Worm (Caenorhabditis elegans) whole organism, early embryonic: ENCODE results near the gene R193.2.

ENCODE experiments used
- B0310.2 ChIP-seq: sonication (generic microtip); optimal IDR thresholded peaks from 2 replicates; lab custom pipeline; 2016; ENCODE audit warnings: mild to moderate bottlenecking, missing genetic modification characterization, missing compliant biosample characterization
- F13C5.2 ChIP-seq: sonication (generic microtip); optimal IDR thresholded peaks from 2 replicates; lab custom pipeline; 2017; ENCODE audit warnings: mild to moderate bottlenecking, missing genetic modification characterization, inconsistent platforms, missing compliant biosample characterization
- aly-1 ChIP-seq: sonication (generic microtip); optimal IDR thresholded peaks from 2 replicates; lab custom pipeline; 2016; ENCODE audit warnings: missing genetic modification characterization, missing compliant biosample characterization
- ama-1 ChIP-seq: fragments of 150-350 bp; optimal IDR thresholded peaks from 2 replicates; lab custom pipeline; 2014
- ceh-13 ChIP-seq: fragments of 200-800 bp; sonication (Bioruptor generic); optimal IDR thresholded peaks from 2 replicates; lab custom pipeline; 2018; ENCODE audit warnings: mild to moderate bottlenecking, missing genetic modification characterization, missing compliant biosample characterization
- ceh-36 ChIP-seq: sonication (generic microtip); optimal IDR thresholded peaks from 2 replicates; lab custom pipeline; 2016; ENCODE audit warnings: missing genetic modification characterization, inconsistent platforms, missing compliant biosample characterization
- ets-7 ChIP-seq: sonication (generic microtip); optimal IDR thresholded peaks from 2 replicates; lab custom pipeline; 2016; ENCODE audit warnings: missing genotype, missing genetic modification characterization, missing compliant biosample characterization
- flt-1 ChIP-seq: fragments of 200-800 bp; sonication (Bioruptor generic); IDR thresholded peaks from 2 replicates; pipeline ENCODE4 v1.3.6; 2022; ENCODE audit warnings: missing genetic modification characterization, missing compliant biosample characterization
- hmbx-1 ChIP-seq: sonication (generic microtip); optimal IDR thresholded peaks from 2 replicates; lab custom pipeline; 2016; ENCODE audit warnings: mild to moderate bottlenecking, missing genetic modification characterization, missing compliant biosample characterization
- hmg-4 ChIP-seq: fragments of 200-800 bp; sonication (Bioruptor generic); optimal IDR thresholded peaks from 2 replicates; lab custom pipeline; 2018; ENCODE audit warnings: mild to moderate bottlenecking, missing genetic modification characterization, missing compliant biosample characterization
- hnd-1 ChIP-seq: sonication (generic microtip); optimal IDR thresholded peaks from 2 replicates; lab custom pipeline; 2016; ENCODE audit warnings: missing genetic modification characterization, missing compliant biosample characterization
- pes-1 ChIP-seq: fragments of 200-800 bp; sonication (Bioruptor generic); IDR thresholded peaks from 2 replicates; pipeline ENCODE4 v1.3.6; 2022; ENCODE audit warnings: missing genetic modification reagents, missing genetic modification characterization, missing compliant biosample characterization
- scrt-1 ChIP-seq: fragments of 200-800 bp; sonication (Bioruptor generic); IDR thresholded peaks from 2 replicates; pipeline ENCODE4 v1.3.6; 2022; ENCODE audit warnings: missing genetic modification characterization, missing compliant biosample characterization
- sea-1 ChIP-seq: fragments of 200-800 bp; sonication (Bioruptor generic); conservative IDR thresholded peaks from 2 replicates; pipeline ENCODE4 v1.3.6; 2022; ENCODE audit warnings: missing genetic modification characterization, missing compliant biosample characterization
- tbx-11 ChIP-seq: fragments of 200-800 bp; sonication (Bioruptor generic); IDR thresholded peaks from 2 replicates; pipeline ENCODE4 v1.3.6; 2022; ENCODE audit warnings: missing genetic modification characterization, missing compliant biosample characterization
- tbx-37 ChIP-seq: fragments of 200-800 bp; sonication (Bioruptor generic); conservative IDR thresholded peaks from 2 replicates; pipeline ENCODE4 v1.3.6; 2022; ENCODE audit warnings: missing genetic modification reagents, missing genetic modification characterization, missing compliant biosample characterization
- tra-4 ChIP-seq: sonication (generic microtip); optimal IDR thresholded peaks from 2 replicates; lab custom pipeline; 2017; ENCODE audit warnings: missing genetic modification characterization, missing compliant biosample characterization

The R193.2 gene

ce11 chrX:1117252-1117651, 31.1 kb downstream of the R193.2 start:
- no peak for TF ChIP-seq tra-4 (tag; lab: Kevin White, UChicago)
- TF ChIP-seq pes-1, result no peak
- no peak for TF ChIP-seq ceh-13 (GFP tag; lab: Kevin White, UChicago)
- no peak for TF ChIP-seq F13C5.2
- TF ChIP-seq scrt-1, result no peak
- no peak for TF ChIP-seq ceh-36 (tag; lab: Kevin White, UChicago)
- TF ChIP-seq flt-1 (GFP tag; lab: Robert Waterston, UW), result no peak
- TF ChIP-seq aly-1 (tag; lab: Kevin White, UChicago), result no peak
- TF ChIP-seq sea-1 (GFP tag; lab: Robert Waterston, UW), result no peak
- TF ChIP-seq tbx-11 (GFP tag; lab: Robert Waterston, UW), result no peak
- TF ChIP-seq hmbx-1 (tag; lab: Kevin White, UChicago), result no peak

- TF ChIP-seq sea-1 (GFP tag; lab: Robert Waterston, UW) (no peak), F13C5.2 (no peak), hmbx-1 (tag; lab: Kevin White, UChicago) (no peak)
Measured at ce11 chrX:1115207-1115606, 33.2 kb downstream of the R193.2 start.

ce11 chrX:1111603-1112002, 36.8 kb downstream of the R193.2 start, which contains the start of gene C05D9.3:
Gene C05D9.3 (plus strand): TSS chrX:1111903.
- TF ChIP-seq hnd-1 (tag; lab: Kevin White, UChicago), result no peak
- TF ChIP-seq ceh-36 (tag; lab: Kevin White, UChicago), result no peak
- no peak for TF ChIP-seq pes-1
- no peak for TF ChIP-seq F13C5.2
- no peak for TF ChIP-seq hmbx-1 (tag; lab: Kevin White, UChicago)
- no peak for TF ChIP-seq tbx-37
- TF ChIP-seq sea-1 (GFP tag; lab: Robert Waterston, UW), result no peak

- TF ChIP-seq B0310.2, result no peak
- TF ChIP-seq hnd-1 (tag; lab: Kevin White, UChicago), result no peak
- TF ChIP-seq scrt-1, result no peak
- TF ChIP-seq F13C5.2, result no peak
- no peak for TF ChIP-seq hmg-4 (GFP tag; lab: Kevin White, UChicago)
- no peak for TF ChIP-seq tra-4 (tag; lab: Kevin White, UChicago)
- no peak for TF ChIP-seq ceh-36 (tag; lab: Kevin White, UChicago)
- TF ChIP-seq ceh-13 (GFP tag; lab: Kevin White, UChicago), result no peak
- TF ChIP-seq aly-1 (tag; lab: Kevin White, UChicago), result no peak
- no peak for TF ChIP-seq ama-1
- no peak for TF ChIP-seq tbx-37
- no peak for TF ChIP-seq sea-1 (GFP tag; lab: Robert Waterston, UW)
- TF ChIP-seq pes-1, result no peak
Measured at ce11 chrX:1110723-1111122, 37.7 kb downstream of the R193.2 start.

- TF ChIP-seq sea-1 (GFP tag; lab: Robert Waterston, UW), result no peak
- TF ChIP-seq ceh-36 (tag; lab: Kevin White, UChicago), result no peak
Measured at ce11 chrX:1108874-1109273, 39.5 kb downstream of the R193.2 start.

- TF ChIP-seq aly-1 (tag; lab: Kevin White, UChicago) (no peak), pes-1 (no peak), sea-1 (GFP tag; lab: Robert Waterston, UW) (no peak), flt-1 (GFP tag; lab: Robert Waterston, UW) (no peak), tbx-11 (GFP tag; lab: Robert Waterston, UW) (no peak), ama-1 (no peak), ceh-13 (GFP tag; lab: Kevin White, UChicago) (no peak), hmg-4 (GFP tag; lab: Kevin White, UChicago) (no peak), F13C5.2 (no peak), hnd-1 (tag; lab: Kevin White, UChicago) (no peak), ets-7 (tag; lab: Kevin White, UChicago) (no peak), tra-4 (tag; lab: Kevin White, UChicago) (no peak), scrt-1 (no peak), tbx-37 (no peak), B0310.2 (no peak), ceh-36 (tag; lab: Kevin White, UChicago) (no peak)
Measured at ce11 chrX:1107758-1108157, 40.6 kb downstream of the R193.2 start, which contains the start of gene C05D9.4. Gene C05D9.4 (plus strand): TSS chrX:1108058.

- TF ChIP-seq F13C5.2, result peak; percentile 71
- no peak for TF ChIP-seq tbx-11 (GFP tag; lab: Robert Waterston, UW)
- 0 out of 2 replicates have a peak, but pooled peaks have one; percentile 29 for TF ChIP-seq flt-1 (GFP tag; lab: Robert Waterston, UW)
- TF ChIP-seq pes-1, result no peak
- no peak for TF ChIP-seq hnd-1 (tag; lab: Kevin White, UChicago)
- TF ChIP-seq ama-1, result no peak
- peak; percentile 71 for TF ChIP-seq hmg-4 (GFP tag; lab: Kevin White, UChicago)
Measured at ce11 chrX:1103702-1104262, 44.6 kb downstream of the R193.2 start, which contains the start of gene ife-4. Gene ife-4 (plus strand): TSS chrX:1104212.

ce11 chrX:1096808-1097207, 51.6 kb downstream of the R193.2 start, which contains the start of the genes pigx-1 and rme-6:
Gene pigx-1 (minus strand): TSS chrX:1097013.
Gene rme-6 (plus strand): TSS chrX:1097152.
- no peak for TF ChIP-seq hmbx-1 (tag; lab: Kevin White, UChicago)
- TF ChIP-seq hnd-1 (tag; lab: Kevin White, UChicago), result no peak
- peak; percentile 16 for TF ChIP-seq F13C5.2

- TF ChIP-seq hmg-4 (GFP tag; lab: Kevin White, UChicago), result no peak
- no peak for TF ChIP-seq ceh-13 (GFP tag; lab: Kevin White, UChicago)
- no peak for TF ChIP-seq B0310.2
- no peak for TF ChIP-seq ama-1
- no peak for TF ChIP-seq scrt-1
- no peak for TF ChIP-seq pes-1
Measured at ce11 chrX:1094332-1094731, 54.1 kb downstream of the R193.2 start.
